Worm (Caenorhabditis elegans) whole organism, midembryonic: ENCODE measurements around the gene rab-1.

Source experiments
- tab-1 ChIP-seq: fragments of 200-800 bp; sonication (Bioruptor generic); IDR thresholded peaks from 2 replicates; pipeline ENCODE4 v1.3.6; 2022; ENCODE audit warnings: missing genetic modification characterization, missing compliant biosample characterization
- ztf-23 ChIP-seq: fragments of 200-800 bp; sonication (Bioruptor generic); IDR thresholded peaks from 2 replicates; pipeline ENCODE4 v1.3.6; 2022; ENCODE audit warnings: missing genetic modification reagents, missing genetic modification characterization, missing compliant biosample characterization
- ztf-29 ChIP-seq: fragments of 200-800 bp; sonication (Bioruptor generic); IDR thresholded peaks from 2 replicates; pipeline ENCODE4 v1.3.6; 2022; ENCODE audit warnings: missing genetic modification reagents, missing genetic modification characterization, missing compliant biosample characterization

- TF ChIP-seq tab-1 (GFP tag; lab: Robert Waterston, UW) (no peak), ztf-23 (GFP tag; lab: Robert Waterston, UW) (no peak), ztf-29 (GFP tag; lab: Robert Waterston, UW) (no peak)
Observed at ce11 chrV:1235355-1235754, 28.4 kb downstream of the rab-1 start, which contains the start of gene madd-2.
